Worm (Caenorhabditis elegans) whole organism, mixed stage, embryonic: ENCODE measurements around the gene srh-79.

Source experiments
- ceh-43 ChIP-seq: fragments of 200-800 bp; sonication (Bioruptor generic); optimal IDR thresholded peaks from 2 replicates; lab custom pipeline; 2018; ENCODE audit warnings: mild to moderate bottlenecking, missing genetic modification characterization, moderate library complexity, missing compliant biosample characterization
- ceh-83 ChIP-seq: fragments of 200-800 bp; sonication (Bioruptor generic); optimal IDR thresholded peaks from 2 replicates; lab custom pipeline; 2018; ENCODE audit warnings: mild to moderate bottlenecking, missing genetic modification characterization, missing compliant biosample characterization
- ces-1 ChIP-seq: fragments of 150-350 bp; optimal IDR thresholded peaks from 2 replicates; lab custom pipeline; 2014; ENCODE audit warnings: missing biosample characterization, missing genetic modification reagents, missing genetic modification characterization
- elt-3 ChIP-seq: fragments of 150-350 bp; optimal IDR thresholded peaks from 2 replicates; lab custom pipeline; 2014; ENCODE audit warnings: missing biosample characterization, missing genetic modification characterization
- mep-1 ChIP-seq: fragments of 150-350 bp; optimal IDR thresholded peaks from 2 replicates; lab custom pipeline; 2017; ENCODE audit warnings: missing biosample characterization, missing genetic modification reagents, missing genetic modification characterization, inconsistent platforms
- nhr-237 ChIP-seq: fragments of 150-350 bp; optimal IDR thresholded peaks from 2 replicates; lab custom pipeline; 2014; ENCODE audit warnings: missing biosample characterization, missing genetic modification characterization
- pha-4 ChIP-seq: fragments of 150-350 bp; optimal IDR thresholded peaks from 2 replicates; lab custom pipeline; 2018; ENCODE audit warnings: missing biosample characterization, missing genetic modification reagents, missing genetic modification characterization
- snpc-4 ChIP-seq: fragments of 150-350 bp; optimal IDR thresholded peaks from 2 replicates; lab custom pipeline; 2014; ENCODE audit warnings: missing biosample characterization, missing genetic modification characterization
- sptf-1 ChIP-seq: sonication (generic microtip); optimal IDR thresholded peaks from 2 replicates; lab custom pipeline; 2017; ENCODE audit warnings: mild to moderate bottlenecking, missing genetic modification characterization, moderate library complexity, missing compliant biosample characterization
- unc-39 ChIP-seq: fragments of 150-350 bp; optimal IDR thresholded peaks from 2 replicates; lab custom pipeline; 2014; ENCODE audit warnings: missing biosample characterization, missing genetic modification characterization
- unc-62 ChIP-seq: fragments of 150-350 bp; optimal IDR thresholded peaks from 2 replicates; lab custom pipeline; 2014; ENCODE audit warnings: missing biosample characterization, missing genetic modification reagents, missing genetic modification characterization
- ztf-11 ChIP-seq: fragments of 150-350 bp; optimal IDR thresholded peaks from 2 replicates; lab custom pipeline; 2014; ENCODE audit warnings: missing biosample characterization, missing genetic modification characterization

- TF ChIP-seq unc-39 (tag; lab: Kevin White, UChicago), result no peak
- no peak for TF ChIP-seq elt-3
- TF ChIP-seq mep-1 (tag; lab: Kevin White, UChicago), result no peak
- TF ChIP-seq unc-62, result no peak
- TF ChIP-seq ceh-43, result no peak
- no peak for TF ChIP-seq sptf-1 (tag; lab: Kevin White, UChicago)
- no peak for TF ChIP-seq nhr-237
- TF ChIP-seq ces-1, result no peak
- no peak for TF ChIP-seq pha-4 (tag; lab: Kevin White, UChicago)
- no peak for TF ChIP-seq snpc-4 (tag; lab: Kevin White, UChicago)
- TF ChIP-seq ceh-83 (GFP tag; lab: Kevin White, UChicago), result no peak
- no peak for TF ChIP-seq ztf-11 (tag; lab: Kevin White, UChicago)
Observed at ce11 chrV:7460898-7461297, 36.6 kb upstream of the srh-79 start, which contains the start of gene srh-92.
